Worm (Caenorhabditis elegans): ENCODE measurements around the gene lipl-7.

DNA sequence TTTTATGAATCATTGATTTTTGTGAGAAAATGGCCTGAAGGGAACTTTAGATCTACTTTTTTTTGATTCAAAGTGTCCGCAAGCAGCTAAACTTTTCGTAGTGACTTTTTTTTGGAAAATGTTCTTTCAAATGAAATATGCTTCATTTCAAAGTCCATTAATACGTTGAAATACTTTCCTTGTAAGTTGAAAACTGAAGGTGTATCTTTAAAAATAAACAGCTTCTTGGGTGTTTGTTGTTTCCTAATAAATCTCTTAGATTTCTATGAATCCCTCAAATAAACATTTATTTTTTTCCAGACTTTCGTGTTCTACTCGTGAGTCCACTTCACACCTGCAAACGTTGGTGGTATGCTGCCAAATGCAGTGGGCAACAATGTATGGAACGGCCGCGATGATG is 45.0 kb upstream of the lipl-7 start, which contains the start of gene ebax-1:
- TF ChIP-seq nfya-1 (tag; optimal IDR thresholded peaks at IDR 0.05) (no peak), lim-6 (tag; optimal IDR thresholded peaks at IDR 0.05) (no peak)
